Fruit fly (Drosophila melanogaster) whole organism, pupa: Measurements from ENCODE around the gene CG33124.

Experiments
- CG14655 ChIP-seq: fragments of 200-800 bp; sonication (Bioruptor generic); optimal IDR thresholded peaks from 3 replicates; lab custom pipeline; 2017; ENCODE audit warnings: mild to moderate bottlenecking, missing biosample characterization, missing genetic modification reagents, missing genetic modification characterization
- CG34367 ChIP-seq: fragments of 200-800 bp; sonication (Bioruptor generic); optimal IDR thresholded peaks from 2 replicates; lab custom pipeline; 2018; ENCODE audit warnings: missing biosample characterization, mild to moderate bottlenecking, missing genetic modification characterization
- CG9948 ChIP-seq: fragments of 200-800 bp; sonication (Bioruptor generic); optimal IDR thresholded peaks from 2 replicates; lab custom pipeline; 2018; ENCODE audit warnings: missing biosample characterization, mild to moderate bottlenecking, missing genetic modification characterization, moderate library complexity
- Pif1B ChIP-seq: fragments of 200-800 bp; sonication (Bioruptor generic); optimal IDR thresholded peaks from 3 replicates; lab custom pipeline; 2016; ENCODE audit warnings: missing biosample characterization, missing genetic modification characterization
- fd96Ca ChIP-seq: fragments of 200-800 bp; sonication (Bioruptor generic); IDR thresholded peaks from 3 replicates; pipeline ENCODE4 v1.3.6; 2022; ENCODE audit warnings: missing biosample characterization, missing genetic modification characterization
- gl ChIP-seq: fragments of 200-800 bp; sonication (Bioruptor generic); optimal IDR thresholded peaks from 2 replicates; lab custom pipeline; 2018; ENCODE audit warnings: missing biosample characterization, mild to moderate bottlenecking, missing genetic modification characterization
- rn ChIP-seq: fragments of 200-800 bp; sonication (Bioruptor generic); IDR thresholded peaks from 2 replicates; pipeline ENCODE4 v1.3.6; 2022; ENCODE audit warnings: missing biosample characterization, missing genetic modification characterization

dm6 chr2L:2180665-2181064, 28.2 kb downstream of the CG33124 start:
- TF ChIP-seq Pif1B (GFP tag; lab: Kevin White, UChicago) (no peak), CG9948 (tag; lab: Kevin White, UChicago) (no peak), CG14655 (no peak), fd96Ca (GFP tag; lab: Robert Waterston, UW) (no peak), CG34367 (tag; lab: Kevin White, UChicago) (no peak), gl (tag; lab: Kevin White, UChicago) (no peak), rn (no peak)
